Comparison of ENCODE assay signal across 1 fruit fly cellular context in genomic region chr2L:6851963-6852671, dm6.
TF ChIP-seq lines count a peak whose summit lies in the region.

Gene Rca1 (plus strand): TSS chr2L:6852315.

TF ChIP-seq in whole organism, embryonic, 481 proteins besides CTCF, POLR2A, EP300 and RAD21 (continued from another document):
- TF ChIP-seq pita (GFP tag; optimal IDR thresholded peaks at IDR 0.05; lab: Kevin White, UChicago) (peak; percentile 90), BEAF-32 (GFP tag; optimal IDR thresholded peaks at IDR 0.05; lab: Kevin White, UChicago) (peak; percentile 73), amos (GFP tag; IDR thresholded peaks at IDR 0.05; lab: Robert Waterston, UW; ENCODE audit: partially characterized antibody) (peak; percentile 53), CG6683 (GFP tag; optimal IDR thresholded peaks at IDR 0.05; lab: Kevin White, UChicago) (no peak), chm (GFP tag; IDR thresholded peaks at IDR 0.05; lab: Robert Waterston, UW) (no peak), zen (tag; optimal IDR thresholded peaks at IDR 0.05; lab: Kevin White, UChicago) (peak; percentile 32), Abd-B (GFP tag; optimal IDR thresholded peaks at IDR 0.05; lab: Kevin White, UChicago) (peak; percentile 7), CG4617 (GFP tag; optimal IDR thresholded peaks at IDR 0.05; lab: Kevin White, UChicago; ENCODE audit: borderline replicate concordance) (peak; percentile 55), YL-1 (GFP tag; optimal IDR thresholded peaks at IDR 0.05; lab: Kevin White, UChicago) (peak; percentile 58), gfzf (GFP tag; optimal IDR thresholded peaks at IDR 0.05; lab: Kevin White, UChicago) (peak; percentile 87), stwl (tag; optimal IDR thresholded peaks at IDR 0.05; lab: Kevin White, UChicago) (peak; percentile 74), CG2199 (GFP tag; IDR thresholded peaks at IDR 0.05; lab: Robert Waterston, UW) (0 out of 3 replicates have a peak, but pooled peaks have one; percentile 55), jumu (GFP tag; optimal IDR thresholded peaks at IDR 0.05; lab: Kevin White, UChicago) (peak; percentile 8), knrl (GFP tag; IDR thresholded peaks at IDR 0.05; lab: Robert Waterston, UW; ENCODE audit: partially characterized antibody) (peak; percentile 65; the same call in 2 of the 3 replicates), Dp (GFP tag; optimal IDR thresholded peaks at IDR 0.05; lab: Kevin White, UChicago) (peak; percentile 42), nerfin-1 (tag; optimal IDR thresholded peaks at IDR 0.05; lab: Kevin White, UChicago) (peak; percentile 60), Hr3 (GFP tag; optimal IDR thresholded peaks at IDR 0.05; lab: Kevin White, UChicago) (no peak), HmgZ (tag; optimal IDR thresholded peaks at IDR 0.05; lab: Kevin White, UChicago) (peak; percentile 62), CG8290 (GFP tag; optimal IDR thresholded peaks at IDR 0.05; lab: Kevin White, UChicago) (peak; percentile 25), CG8290 (tag; optimal IDR thresholded peaks at IDR 0.05; lab: Kevin White, UChicago) (no peak), kay (GFP tag; optimal IDR thresholded peaks at IDR 0.05; lab: Kevin White, UChicago) (peak; percentile 30), CG17186 (GFP tag; optimal IDR thresholded peaks at IDR 0.05; lab: Kevin White, UChicago) (peak; percentile 8), Dek (tag; optimal IDR thresholded peaks at IDR 0.05; lab: Kevin White, UChicago) (peak; percentile 12), Sin3A (optimal IDR thresholded peaks at IDR 0.05; lab: Kevin White, UChicago) (peak; percentile 88), CG5953 (GFP tag; IDR thresholded peaks at IDR 0.05; lab: Robert Waterston, UW) (0 out of 2 replicates have a peak, but pooled peaks have one; percentile 16), CG18262 (tag; optimal IDR thresholded peaks at IDR 0.05; lab: Kevin White, UChicago) (no peak), unc-4 (GFP tag; IDR thresholded peaks at IDR 0.05; lab: Robert Waterston, UW; ENCODE audit: partially characterized antibody) (peak; percentile 44; the same call in 1 of the 2 replicates), Hand (GFP tag; optimal IDR thresholded peaks at IDR 0.05; lab: Kevin White, UChicago) (no peak), CG3847 (GFP tag; IDR thresholded peaks at IDR 0.05; lab: Robert Waterston, UW) (peak; percentile 38; the same call in 1 of the 2 replicates), Opbp (GFP tag; IDR thresholded peaks at IDR 0.05; lab: Robert Waterston, UW; ENCODE audit: partially characterized antibody) (0 out of 3 replicates have a peak, but pooled peaks have one; percentile 48), grau (tag; optimal IDR thresholded peaks at IDR 0.05; lab: Kevin White, UChicago) (peak; percentile 3), CG9797 (GFP tag; optimal IDR thresholded peaks at IDR 0.05; lab: Kevin White, UChicago) (peak; percentile 90), Med (GFP tag; lab: Kevin White, UChicago) (peak; percentile 69), Doc3 (GFP tag; IDR thresholded peaks at IDR 0.05; lab: Robert Waterston, UW; ENCODE audit: partially characterized antibody) (0 out of 3 replicates have a peak, but pooled peaks have one; percentile 27), MBD-R2 (GFP tag; IDR thresholded peaks at IDR 0.05; lab: Robert Waterston, UW) (peak; percentile 51), Ets65A (GFP tag; lab: Kevin White, UChicago) (peak; percentile 35), CG18476 (GFP tag; optimal IDR thresholded peaks at IDR 0.05; lab: Kevin White, UChicago) (no peak), Myb (GFP tag; optimal IDR thresholded peaks at IDR 0.05; lab: Kevin White, UChicago) (peak; percentile 70), CG18764 (GFP tag; optimal IDR thresholded peaks at IDR 0.05; lab: Kevin White, UChicago) (no peak), nmo (GFP tag; optimal IDR thresholded peaks at IDR 0.05; lab: Kevin White, UChicago) (peak; percentile 64), CG9437 (GFP tag; optimal IDR thresholded peaks at IDR 0.05; lab: Kevin White, UChicago) (peak; percentile 21), Sry-δ (GFP tag; optimal IDR thresholded peaks at IDR 0.05; lab: Kevin White, UChicago) (peak; percentile 60), CG14710 (tag; optimal IDR thresholded peaks at IDR 0.05; lab: Kevin White, UChicago) (peak; percentile 100), tll (GFP tag; optimal IDR thresholded peaks at IDR 0.05; lab: Kevin White, UChicago) (peak in 1 of 2 experiments; percentile 14), odd (GFP tag; optimal IDR thresholded peaks at IDR 0.05; lab: Kevin White, UChicago) (no peak), CG9817 (tag; optimal IDR thresholded peaks at IDR 0.05; lab: Kevin White, UChicago) (no peak), D19A (tag; optimal IDR thresholded peaks at IDR 0.05; lab: Kevin White, UChicago) (no peak), Ets97D (GFP tag; optimal IDR thresholded peaks at IDR 0.05; lab: Kevin White, UChicago) (peak; percentile 74), sens (GFP tag; lab: Kevin White, UChicago) (peak; percentile 79), CG2116 (GFP tag; optimal IDR thresholded peaks at IDR 0.05; lab: Kevin White, UChicago) (peak; percentile 66), Bgb (GFP tag; IDR thresholded peaks at IDR 0.05; lab: Robert Waterston, UW; ENCODE audit: partially characterized antibody) (peak; percentile 45; the same call in 1 of the 2 replicates), insv (GFP tag; optimal IDR thresholded peaks at IDR 0.05; lab: Kevin White, UChicago) (peak in 1 of 2 experiments; percentile 46), CG10267 (tag; optimal IDR thresholded peaks at IDR 0.05; lab: Kevin White, UChicago) (peak; percentile 53), gcm2 (GFP tag; optimal IDR thresholded peaks at IDR 0.05; lab: Kevin White, UChicago) (no peak), trem (tag; optimal IDR thresholded peaks at IDR 0.05; lab: Kevin White, UChicago) (peak; percentile 80), CG16813 (GFP tag; IDR thresholded peaks at IDR 0.05; lab: Robert Waterston, UW; ENCODE audit: partially characterized antibody) (0 out of 3 replicates have a peak, but pooled peaks have one; percentile 57), CG13287 (GFP tag; IDR thresholded peaks at IDR 0.05; lab: Robert Waterston, UW; ENCODE audit: partially characterized antibody) (peak; percentile 58), MESR4 (GFP tag; optimal IDR thresholded peaks at IDR 0.05; lab: Kevin White, UChicago) (peak; percentile 55)
